Worm (Caenorhabditis elegans) whole organism, young adult: ENCODE measurements around the gene Y71H2AM.1.

Experiments used
- ama-1 ChIP-seq, 3 experiments: fragments of 150-350 bp in 1 of 3; sonication (generic microtip) in 2 of 3; optimal IDR thresholded peaks; 2 replicates each; lab custom pipeline; 2014 to 2018; ENCODE audit warnings: missing biosample characterization in 2 of 3, missing genetic modification characterization in 2 of 3, missing genetic modification reagents in 2 of 3
- dpff-1 ChIP-seq: sonication (generic microtip); optimal IDR thresholded peaks from 2 replicates; lab custom pipeline; 2017; ENCODE audit warnings: mild to moderate bottlenecking, missing genetic modification characterization, missing compliant biosample characterization
- rpc-1 ChIP-seq, 2 experiments: fragments of 150-350 bp in 1 of 2; sonication (generic microtip) in 1 of 2; optimal IDR thresholded peaks; 2 replicates each; lab custom pipeline; 2014 to 2018; ENCODE audit warnings: missing biosample characterization in 1 of 2, missing genetic modification characterization in 1 of 2, missing genetic modification reagents in 1 of 2, missing genotype in 1 of 2
- snpc-4 ChIP-seq, 5 experiments: fragments of 150-350 bp in 1 of 5; sonication (generic microtip) in 4 of 5; optimal IDR thresholded peaks; 2 replicates each; lab custom pipeline; 2014 to 2018; ENCODE audit warnings: missing genetic modification characterization in 5 of 5, missing biosample characterization in 3 of 5, antibody characterized with exemption in 2 of 5, mild to moderate bottlenecking in 2 of 5, missing compliant biosample characterization in 2 of 5, missing genotype in 2 of 5, moderate library complexity in 2 of 5, missing genetic modification reagents in 1 of 5
- somi-1 ChIP-seq: fragments of 200-800 bp; sonication (Bioruptor generic); optimal IDR thresholded peaks from 2 replicates; lab custom pipeline; 2018; ENCODE audit warnings: mild to moderate bottlenecking, missing genetic modification characterization, missing compliant biosample characterization
- zfh-2 ChIP-seq: fragments of 200-800 bp; sonication (Bioruptor generic); conservative IDR thresholded peaks from 2 replicates; pipeline ENCODE4 v1.3.6; 2022; ENCODE audit warnings: missing genetic modification reagents, missing genetic modification characterization, missing compliant biosample characterization

DNA sequence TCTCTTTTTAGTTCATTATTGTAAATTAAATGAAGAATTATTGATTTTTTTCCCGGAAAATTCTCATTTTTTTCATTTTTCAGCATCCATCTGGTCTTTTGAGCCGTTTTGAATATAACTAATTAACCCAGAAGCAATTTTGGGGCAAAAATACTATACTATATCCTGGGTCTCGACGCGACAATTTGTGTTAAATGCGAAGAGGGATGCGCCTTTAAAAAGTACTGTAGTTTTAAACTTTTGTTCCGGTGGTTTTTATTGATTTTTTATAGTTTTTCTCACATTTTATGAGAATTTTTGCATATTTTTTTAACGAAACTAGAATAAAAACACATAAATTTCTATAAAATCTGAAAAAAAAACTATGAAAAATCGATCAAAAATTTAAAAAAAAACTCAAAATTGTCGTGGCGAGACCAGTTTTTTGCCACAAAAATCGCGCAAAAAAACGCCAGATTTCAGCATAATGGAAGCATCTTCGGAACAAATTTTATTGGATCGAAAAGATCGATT, 38.8 kb upstream of the Y71H2AM.1 start, which contains the start of gene tbcc-1:
- TF ChIP-seq zfh-2 (GFP tag; lab: Robert Waterston, UW): no peak
- TF ChIP-seq somi-1 (GFP tag; lab: Kevin White, UChicago): no peak
- TF ChIP-seq snpc-4 (GFP tag; optimal IDR thresholded peaks at IDR 0.05; lab: Kevin White, UChicago): no peak
- no peak for TF ChIP-seq snpc-4 (tag; optimal IDR thresholded peaks at IDR 0.05; lab: Kevin White, UChicago)
- no peak for TF ChIP-seq dpff-1
- no peak for TF ChIP-seq rpc-1 (optimal IDR thresholded peaks at IDR 0.05; lab: Kevin White, UChicago)
- TF ChIP-seq rpc-1 (tag; optimal IDR thresholded peaks at IDR 0.05; lab: Kevin White, UChicago): no peak
- TF ChIP-seq ama-1 (optimal IDR thresholded peaks at IDR 0.05; lab: Kevin White, UChicago): no peak
- TF ChIP-seq ama-1 (GFP tag; optimal IDR thresholded peaks at IDR 0.05; lab: Kevin White, UChicago): no peak
